Fruit fly (Drosophila melanogaster) whole organism, wandering third instar larva: ENCODE results near the gene TwdlC.

Experiments used
- N ChIP-seq: fragments of >200 bp; optimal IDR thresholded peaks from 2 replicates; lab custom pipeline; 2018; ENCODE audit warnings: missing biosample characterization, missing external identifiers, missing genetic modification characterization
- Rel ChIP-seq, 2 experiments: fragments of 200-800 bp; sonication (Bioruptor generic) in 1 of 2; optimal IDR thresholded peaks; 2 replicates in 1 of 2; 3 replicates in 1 of 2; lab custom pipeline; 2016 to 2019; ENCODE audit warnings: mild to moderate bottlenecking in 2 of 2, missing biosample characterization in 2 of 2, missing genetic modification characterization in 2 of 2, moderate library complexity in 1 of 2
- dmrt93B ChIP-seq: fragments of 200-800 bp; sonication (Bioruptor generic); optimal IDR thresholded peaks from 2 replicates; lab custom pipeline; 2018; ENCODE audit warnings: missing biosample characterization, mild to moderate bottlenecking, missing genetic modification characterization
- dsf ChIP-seq: sonication (Bioruptor generic); optimal IDR thresholded peaks from 2 replicates; lab custom pipeline; 2016; ENCODE audit warnings: missing biosample characterization, missing genetic modification characterization, borderline replicate concordance
- fru ChIP-seq: fragments of 200-800 bp; sonication (Bioruptor generic); optimal IDR thresholded peaks from 3 replicates; lab custom pipeline; 2016; ENCODE audit warnings: missing biosample characterization, mild to moderate bottlenecking, missing genetic modification characterization
- h ChIP-seq: fragments of 200-800 bp; sonication (Bioruptor generic); optimal IDR thresholded peaks from 3 replicates; lab custom pipeline; 2016; ENCODE audit warnings: missing biosample characterization, mild to moderate bottlenecking, missing genetic modification characterization
- pan ChIP-seq: fragments of >200 bp; optimal IDR thresholded peaks from 2 replicates; lab custom pipeline; 2017
- tai ChIP-seq: sonication (Bioruptor generic); optimal IDR thresholded peaks from 2 replicates; lab custom pipeline; 2016; ENCODE audit warnings: missing biosample characterization, missing genetic modification characterization
- usp ChIP-seq: fragments of >200 bp; optimal IDR thresholded peaks from 2 replicates; lab custom pipeline; 2017; ENCODE audit warnings: missing biosample characterization, missing genetic modification characterization

- no peak for TF ChIP-seq fru (GFP tag; lab: Kevin White, UChicago)
- no peak for TF ChIP-seq tai (GFP tag; lab: Kevin White, UChicago)
- TF ChIP-seq N (GFP tag; lab: Kevin White, UChicago) = no peak
- TF ChIP-seq h (GFP tag; lab: Kevin White, UChicago) = no peak
- TF ChIP-seq Rel (GFP tag; optimal IDR thresholded peaks at IDR 0.05; lab: Kevin White, UChicago) = no peak
- no peak for TF ChIP-seq Rel (tag; optimal IDR thresholded peaks at IDR 0.05; lab: Kevin White, UChicago)
- TF ChIP-seq dmrt93B = no peak
- no peak for TF ChIP-seq usp
- TF ChIP-seq dsf (GFP tag; lab: Kevin White, UChicago) = no peak
- no peak for TF ChIP-seq pan (lab: Kevin White, UChicago)
These were observed 23.6 kb downstream of the TwdlC start, which contains the start of gene CG17192 for dm6 chr3R:27018187-27018586.
